Fruit fly (Drosophila melanogaster) S2 (cell line): ENCODE results near the gene CG9582.

ENCODE experiments used
- CG8478 ChIP-seq: fragments of >200 bp; optimal IDR thresholded peaks from 2 replicates; lab custom pipeline; 2018
- CTCF ChIP-seq, 2 experiments: fragments of >200 bp; optimal IDR thresholded peaks; 2 replicates each; lab custom pipeline; 2018

DNA sequence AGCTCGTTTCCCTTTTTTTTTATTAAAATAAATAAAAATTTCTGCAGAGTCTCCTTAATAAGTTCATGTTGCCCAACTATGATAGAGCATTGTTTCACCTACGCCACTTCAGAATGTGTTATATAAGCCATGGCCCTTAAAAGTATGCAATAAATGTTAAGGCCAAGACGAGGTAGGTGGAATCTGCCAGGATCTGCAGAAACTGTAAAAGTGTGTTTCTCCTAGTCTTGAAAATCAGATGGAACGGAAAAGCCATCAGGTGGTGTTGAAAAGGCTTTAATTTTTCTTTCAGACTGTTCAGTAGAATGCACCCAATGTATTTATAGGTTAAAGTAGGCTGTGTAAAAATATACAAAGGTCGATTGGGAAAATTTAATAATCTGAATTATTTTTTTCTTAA is 45.2 kb upstream of the CG9582 start, which contains the start of gene CG12439:
- TF ChIP-seq CG8478 (lab: Kevin White, UChicago) = no peak
- TF ChIP-seq CTCF (optimal IDR thresholded peaks at IDR 0.05; lab: Kevin White, UChicago) = no peak
